Worm (Caenorhabditis elegans) whole organism, young adult: ENCODE data around the gene F29A7.8.

Source experiments
- D2030.7 ChIP-seq: fragments of 200-800 bp; sonication (Bioruptor generic); IDR thresholded peaks from 2 replicates; pipeline ENCODE4 v1.3.6; 2022; ENCODE audit warnings: missing genetic modification reagents, missing genetic modification characterization, missing compliant biosample characterization
- F33H1.4 ChIP-seq: fragments of 200-800 bp; sonication (Bioruptor generic); IDR thresholded peaks from 2 replicates; pipeline ENCODE4 v1.3.6; 2022; ENCODE audit warnings: missing genetic modification reagents, missing genetic modification characterization, missing compliant biosample characterization
- F37B4.10 ChIP-seq: fragments of 200-800 bp; sonication (Bioruptor generic); IDR thresholded peaks from 2 replicates; pipeline ENCODE4 v1.3.6; 2022; ENCODE audit warnings: missing genetic modification characterization, missing compliant biosample characterization
- K12H6.12 ChIP-seq: fragments of 200-800 bp; sonication (Bioruptor generic); optimal IDR thresholded peaks from 2 replicates; lab custom pipeline; 2018; ENCODE audit warnings: mild to moderate bottlenecking, missing genetic modification characterization, missing compliant biosample characterization
- Y53G8AR.9 ChIP-seq: fragments of 200-800 bp; sonication (Bioruptor generic); conservative IDR thresholded peaks from 2 replicates; pipeline ENCODE4 v1.3.6; 2022; ENCODE audit warnings: missing genetic modification reagents, missing genetic modification characterization, missing compliant biosample characterization
- Y95B8A.8 ChIP-seq: fragments of 200-800 bp; sonication (Bioruptor generic); IDR thresholded peaks from 2 replicates; pipeline ENCODE4 v1.3.6; 2022; ENCODE audit warnings: missing genetic modification reagents, missing genetic modification characterization, missing compliant biosample characterization
- ZK185.1 ChIP-seq: sonication (generic microtip); optimal IDR thresholded peaks from 2 replicates; lab custom pipeline; 2016; ENCODE audit warnings: mild to moderate bottlenecking, missing genetic modification characterization, missing compliant biosample characterization; ENCODE audit not compliant: poor library complexity, severe bottlenecking
- akir-1 ChIP-seq: fragments of 200-800 bp; sonication (Bioruptor generic); optimal IDR thresholded peaks from 2 replicates; lab custom pipeline; 2018; ENCODE audit warnings: mild to moderate bottlenecking, missing genetic modification characterization, moderate library complexity, missing compliant biosample characterization
- attf-3 ChIP-seq: fragments of 200-800 bp; sonication (Bioruptor generic); conservative IDR thresholded peaks from 2 replicates; pipeline ENCODE4 v1.3.6; 2022; ENCODE audit warnings: missing genetic modification reagents, missing genetic modification characterization, missing compliant biosample characterization
- bed-1 ChIP-seq: fragments of 200-800 bp; sonication (Bioruptor generic); IDR thresholded peaks from 2 replicates; pipeline ENCODE4 v1.3.6; 2022; ENCODE audit warnings: missing genetic modification reagents, missing genetic modification characterization, missing compliant biosample characterization
- ccch-3 ChIP-seq: fragments of 200-800 bp; sonication (Bioruptor generic); optimal IDR thresholded peaks from 2 replicates; lab custom pipeline; 2018; ENCODE audit warnings: mild to moderate bottlenecking, missing genetic modification characterization, missing compliant biosample characterization
- cebp-2 ChIP-seq: fragments of 200-800 bp; sonication (Bioruptor generic); IDR thresholded peaks from 2 replicates; pipeline ENCODE4 v1.3.6; 2022; ENCODE audit warnings: missing genetic modification characterization, missing compliant biosample characterization
- ceh-40 ChIP-seq: fragments of 200-800 bp; sonication (Bioruptor generic); IDR thresholded peaks from 2 replicates; pipeline ENCODE4 v1.3.6; 2022; ENCODE audit warnings: missing genetic modification characterization, missing compliant biosample characterization
- ceh-79 ChIP-seq: sonication (generic microtip); optimal IDR thresholded peaks from 2 replicates; lab custom pipeline; 2017; ENCODE audit warnings: mild to moderate bottlenecking, missing genetic modification characterization, missing compliant biosample characterization
- die-1 ChIP-seq: sonication (generic microtip); optimal IDR thresholded peaks from 2 replicates; lab custom pipeline; 2016; ENCODE audit warnings: missing genotype, mild to moderate bottlenecking, missing genetic modification characterization, missing compliant biosample characterization
- efl-1 ChIP-seq: fragments of 150-350 bp; optimal IDR thresholded peaks from 2 replicates; lab custom pipeline; 2014; ENCODE audit warnings: missing biosample characterization, missing genetic modification reagents, missing genetic modification characterization
- egl-44 ChIP-seq: fragments of 200-800 bp; sonication (Bioruptor generic); IDR thresholded peaks from 2 replicates; pipeline ENCODE4 v1.3.6; 2022; ENCODE audit warnings: missing genetic modification reagents, missing genetic modification characterization, missing compliant biosample characterization
- egrh-3 ChIP-seq: fragments of 200-800 bp; sonication (Bioruptor generic); IDR thresholded peaks from 2 replicates; pipeline ENCODE4 v1.3.6; 2022; ENCODE audit warnings: missing genetic modification reagents, missing genetic modification characterization, missing compliant biosample characterization
- hlh-12 ChIP-seq: sonication (generic microtip); optimal IDR thresholded peaks from 2 replicates; lab custom pipeline; 2016; ENCODE audit warnings: missing genetic modification characterization, missing compliant biosample characterization
- hrde-1 ChIP-seq: sonication (generic microtip); optimal IDR thresholded peaks from 2 replicates; lab custom pipeline; 2016; ENCODE audit warnings: missing genetic modification characterization, mild to moderate bottlenecking, missing compliant biosample characterization, moderate library complexity, missing genotype, missing genetic modification reagents, borderline replicate concordance
- let-607 ChIP-seq, 2 experiments: fragments of 200-800 bp in 1 of 2; sonication (Bioruptor generic) in 1 of 2; sonication (generic microtip) in 1 of 2; optimal IDR thresholded peaks; 2 replicates each; lab custom pipeline; 2016 to 2018; ENCODE audit warnings: mild to moderate bottlenecking in 2 of 2, missing compliant biosample characterization in 2 of 2, missing genetic modification characterization in 2 of 2, moderate library complexity in 2 of 2, missing genotype in 1 of 2
- madf-10 ChIP-seq: sonication (generic microtip); optimal IDR thresholded peaks from 2 replicates; lab custom pipeline; 2016; ENCODE audit warnings: mild to moderate bottlenecking, missing genetic modification characterization, missing compliant biosample characterization
- nhr-80 ChIP-seq: sonication (generic microtip); optimal IDR thresholded peaks from 2 replicates; lab custom pipeline; 2016; ENCODE audit warnings: missing genetic modification characterization, missing compliant biosample characterization
- pha-4 ChIP-seq: fragments of 150-350 bp; sonication (generic microtip); optimal IDR thresholded peaks from 2 replicates; lab custom pipeline; 2014; ENCODE audit warnings: missing biosample characterization, missing genetic modification reagents, missing genetic modification characterization
- snpc-1.1 ChIP-seq: sonication (generic microtip); optimal IDR thresholded peaks from 2 replicates; lab custom pipeline; 2017; ENCODE audit warnings: missing genetic modification characterization, mild to moderate bottlenecking, missing compliant biosample characterization, antibody characterized with exemption, moderate library complexity, missing genotype, missing genetic modification reagents; ENCODE audit not compliant: insufficient read depth
- sptf-2 ChIP-seq: fragments of 200-800 bp; sonication (Bioruptor generic); optimal IDR thresholded peaks from 2 replicates; lab custom pipeline; 2018; ENCODE audit warnings: mild to moderate bottlenecking, missing genetic modification characterization, missing compliant biosample characterization
- unc-62 ChIP-seq: fragments of 150-350 bp; optimal IDR thresholded peaks from 2 replicates; lab custom pipeline; 2014; ENCODE audit warnings: missing biosample characterization, missing genetic modification reagents, missing genetic modification characterization
- zfh-2 ChIP-seq: fragments of 200-800 bp; sonication (Bioruptor generic); conservative IDR thresholded peaks from 2 replicates; pipeline ENCODE4 v1.3.6; 2022; ENCODE audit warnings: missing genetic modification reagents, missing genetic modification characterization, missing compliant biosample characterization
- zim-3 ChIP-seq: sonication (generic microtip); optimal IDR thresholded peaks from 2 replicates; lab custom pipeline; 2017; ENCODE audit warnings: mild to moderate bottlenecking, missing genetic modification characterization, moderate library complexity, missing compliant biosample characterization
- ztf-22 ChIP-seq: fragments of 200-800 bp; sonication (Bioruptor generic); optimal IDR thresholded peaks from 2 replicates; lab custom pipeline; 2018; ENCODE audit warnings: mild to moderate bottlenecking, missing genetic modification characterization, moderate library complexity, missing compliant biosample characterization
- ztf-6 ChIP-seq: fragments of 200-800 bp; sonication (Bioruptor generic); IDR thresholded peaks from 2 replicates; pipeline ENCODE4 v1.3.6; 2022; ENCODE audit warnings: missing genetic modification reagents, missing genetic modification characterization, missing compliant biosample characterization

F29A7.8 gene

DNA sequence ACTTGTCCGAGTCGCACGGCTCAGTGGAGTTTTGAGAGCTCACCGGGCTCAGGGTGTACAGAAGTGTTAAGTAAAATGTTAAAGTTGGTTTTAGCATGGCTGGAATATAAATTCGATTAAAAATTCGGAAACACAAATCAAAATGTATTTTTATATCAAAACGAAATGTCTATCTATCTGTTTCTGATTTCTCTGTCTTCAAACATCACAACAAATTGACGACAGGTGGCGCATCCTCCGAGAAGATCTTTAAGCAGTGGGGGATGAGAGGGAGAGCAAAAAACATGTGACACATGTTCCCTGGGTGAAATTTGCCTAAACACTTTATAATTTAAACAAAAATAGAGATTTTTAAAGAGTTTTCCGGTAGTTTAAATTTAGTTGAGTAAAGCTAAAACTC, 11.2 kb upstream of the F29A7.8 start, which contains the start of gene F08D12.7:
TSS of gene F08D12.7 (minus strand) at position 101 of the 400 bp plus-strand sequence.
- TF ChIP-seq attf-3 (GFP tag; lab: Robert Waterston, UW) = no peak
- no peak for TF ChIP-seq zim-3
- no peak for TF ChIP-seq ZK185.1 (tag; lab: Kevin White, UChicago)
- TF ChIP-seq nhr-80 (tag; lab: Kevin White, UChicago) = no peak
- TF ChIP-seq hlh-12 = no peak
- no peak for TF ChIP-seq Y95B8A.8 (GFP tag; lab: Robert Waterston, UW)
- no peak for TF ChIP-seq hrde-1 (tag; lab: Kevin White, UChicago)

DNA sequence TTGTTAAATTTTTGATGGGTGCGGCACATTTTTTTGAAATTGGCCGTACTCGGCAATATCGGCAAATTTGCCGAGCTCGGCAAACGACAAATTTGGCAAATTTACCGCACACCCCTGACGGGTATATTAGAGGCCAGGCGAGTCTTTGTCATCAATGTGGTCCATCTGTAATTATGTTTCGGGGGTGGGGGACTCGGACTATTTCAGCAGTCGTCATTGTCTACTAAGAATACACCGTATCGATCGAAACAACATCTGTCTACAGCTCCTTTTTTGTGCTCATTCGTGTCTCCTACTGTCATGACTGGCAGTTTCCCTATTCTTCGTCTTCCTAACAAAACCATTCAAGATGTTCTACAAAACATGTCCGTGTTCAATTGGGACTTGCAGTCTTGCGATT, 8.5 kb upstream of the F29A7.8 start, which contains the start of gene F08D12.15:
TSS of gene F08D12.15 (plus strand) at position 301 of the 400 bp plus-strand sequence.
- no peak for TF ChIP-seq hrde-1 (tag; lab: Kevin White, UChicago)
- no peak for TF ChIP-seq sptf-2 (GFP tag; lab: Kevin White, UChicago)
- TF ChIP-seq snpc-1.1 (tag; lab: Kevin White, UChicago) = no peak
- TF ChIP-seq ztf-6 (GFP tag; lab: Robert Waterston, UW) = no peak
- no peak for TF ChIP-seq K12H6.12 (tag; lab: Kevin White, UChicago)
- TF ChIP-seq ccch-3 (GFP tag; lab: Kevin White, UChicago) = no peak
- no peak for TF ChIP-seq cebp-2 (GFP tag; lab: Robert Waterston, UW)
- TF ChIP-seq zfh-2 (GFP tag; lab: Robert Waterston, UW) = no peak
- TF ChIP-seq egrh-3 = no peak
- TF ChIP-seq pha-4 (tag; lab: Kevin White, UChicago) = no peak
- TF ChIP-seq bed-1 = no peak
- no peak for TF ChIP-seq ZK185.1 (tag; lab: Kevin White, UChicago)
- no peak for TF ChIP-seq ceh-79 (tag; lab: Kevin White, UChicago)
- no peak for TF ChIP-seq D2030.7 (GFP tag; lab: Robert Waterston, UW)

DNA sequence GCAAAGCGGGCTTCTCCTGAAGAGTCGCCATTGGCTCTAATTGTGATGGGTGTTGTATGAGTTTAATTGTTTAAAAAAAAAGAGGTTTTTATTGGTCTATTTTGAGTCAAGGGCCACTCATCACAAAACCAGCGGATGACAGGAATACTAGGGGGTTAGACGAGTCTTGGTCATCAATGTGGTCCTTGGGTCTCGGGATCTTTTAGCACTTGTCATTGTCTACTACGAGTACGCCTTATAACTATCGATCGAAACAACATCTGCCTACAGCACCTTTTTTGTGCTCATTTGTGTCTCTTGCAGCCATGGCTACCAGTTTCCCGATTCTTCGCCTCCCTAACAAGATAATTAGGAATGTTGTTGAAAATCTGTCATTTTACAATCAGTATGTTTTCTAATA, 6.8 kb upstream of the F29A7.8 start, which contains the start of gene fbxb-108:
TSS of gene fbxb-108 (plus strand) at position 301 of the 400 bp plus-strand sequence.
- TF ChIP-seq F33H1.4 (GFP tag; lab: Robert Waterston, UW) (no peak), ceh-40 (GFP tag; lab: Robert Waterston, UW) (no peak), madf-10 (tag; lab: Kevin White, UChicago) (no peak), efl-1 (GFP tag; lab: Kevin White, UChicago) (no peak), let-607 (tag; optimal IDR thresholded peaks at IDR 0.05; lab: Kevin White, UChicago) (no peak)

DNA sequence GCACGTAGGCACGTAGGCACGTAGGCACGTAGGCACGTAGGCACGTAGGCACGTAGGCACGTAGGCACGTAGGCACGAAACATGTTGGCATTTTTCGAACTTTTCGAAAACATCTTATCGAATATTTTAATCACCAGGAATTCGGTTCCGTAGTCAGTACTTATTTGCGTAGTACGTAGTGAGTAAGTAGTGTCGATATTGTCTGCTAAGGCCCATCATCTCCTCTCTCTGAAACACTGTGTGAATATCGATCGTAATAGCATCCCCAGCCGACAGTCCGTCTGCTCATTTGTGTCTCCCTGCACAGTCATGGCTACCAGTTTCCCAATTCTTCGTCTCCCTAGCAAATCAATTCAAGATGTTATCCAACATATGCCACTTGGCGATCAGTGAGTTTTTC, 4.3 kb upstream of the F29A7.8 start, which contains the start of gene fbxb-106:
TSS of gene fbxb-106 (plus strand) at position 301 of the 400 bp plus-strand sequence.
- TF ChIP-seq F37B4.10 (GFP tag; lab: Robert Waterston, UW) = no peak
- TF ChIP-seq bed-1 = no peak
- TF ChIP-seq ztf-22 (GFP tag; lab: Kevin White, UChicago) = no peak
- TF ChIP-seq unc-62 (GFP tag; lab: Kevin White, UChicago) = no peak
- no peak for TF ChIP-seq egl-44 (GFP tag; lab: Robert Waterston, UW)
- TF ChIP-seq Y53G8AR.9 (GFP tag; lab: Robert Waterston, UW) = no peak

DNA sequence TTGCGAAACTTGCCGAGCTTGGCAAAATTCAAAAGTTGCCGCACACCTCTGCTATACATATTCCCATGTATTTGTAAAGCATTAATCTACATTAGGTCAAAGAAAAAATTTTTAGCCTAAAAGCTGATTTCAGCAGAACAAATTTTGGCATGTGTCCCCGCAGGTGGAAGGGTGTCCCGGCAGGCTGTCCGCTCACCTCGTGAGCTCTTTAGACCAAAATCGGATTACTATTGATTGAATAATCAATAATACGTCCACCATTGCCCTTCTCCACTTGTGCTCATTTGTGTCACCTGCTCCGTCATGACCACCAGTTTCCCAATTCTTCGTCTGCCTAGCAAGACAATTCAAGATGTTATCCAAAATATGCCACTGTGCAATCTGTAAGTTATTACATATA, 622 bp upstream of the F29A7.8 start, which contains the start of gene fbxb-107:
TSS of gene fbxb-107 (plus strand) at position 297 of the 400 bp plus-strand sequence.
- TF ChIP-seq akir-1 = no peak
- TF ChIP-seq die-1 (tag; lab: Kevin White, UChicago) = no peak
- TF ChIP-seq let-607 (tag; optimal IDR thresholded peaks at IDR 0.05; lab: Kevin White, UChicago) = no peak
- TF ChIP-seq, all 124 proteins: peak for 0
